Worm (Caenorhabditis elegans) whole organism, L1 larva: ENCODE measurements around the gene cutl-1.
A peak's percentile ranks its signal among the peaks of the same experiment; 100 is the strongest.

Source experiments
- C04F5.9 ChIP-seq: sonication (generic microtip); optimal IDR thresholded peaks from 2 replicates; lab custom pipeline; 2016; ENCODE audit warnings: missing genetic modification characterization, missing compliant biosample characterization
- F16B12.6 ChIP-seq: fragments of 150-350 bp; optimal IDR thresholded peaks from 2 replicates; lab custom pipeline; 2014; ENCODE audit warnings: missing biosample characterization, missing genetic modification characterization
- aha-1 ChIP-seq: fragments of 150-350 bp; optimal IDR thresholded peaks from 2 replicates; lab custom pipeline; 2014; ENCODE audit warnings: missing biosample characterization, missing genetic modification characterization
- alr-1 ChIP-seq: fragments of 200-800 bp; sonication (Bioruptor generic); optimal IDR thresholded peaks from 2 replicates; lab custom pipeline; 2018; ENCODE audit warnings: borderline replicate concordance, mild to moderate bottlenecking, missing genetic modification characterization, missing compliant biosample characterization
- aly-2 ChIP-seq: fragments of 150-350 bp; optimal IDR thresholded peaks from 2 replicates; lab custom pipeline; 2014; ENCODE audit warnings: missing biosample characterization, missing genetic modification characterization
- blmp-1 ChIP-seq: fragments of 150-350 bp; optimal IDR thresholded peaks from 2 replicates; lab custom pipeline; 2014; ENCODE audit warnings: missing biosample characterization, missing genetic modification characterization
- ceh-63 ChIP-seq: fragments of 200-800 bp; sonication (Bioruptor generic); optimal IDR thresholded peaks from 2 replicates; lab custom pipeline; 2018; ENCODE audit warnings: mild to moderate bottlenecking, missing genetic modification characterization, missing compliant biosample characterization
- ceh-8 ChIP-seq: fragments of 200-800 bp; sonication (Bioruptor generic); optimal IDR thresholded peaks from 2 replicates; lab custom pipeline; 2018; ENCODE audit warnings: mild to moderate bottlenecking, missing genetic modification characterization, moderate library complexity, missing compliant biosample characterization
- ceh-82 ChIP-seq, 3 experiments: fragments of 150-350 bp in 1 of 3; sonication (generic microtip) in 2 of 3; optimal IDR thresholded peaks; 2 replicates each; lab custom pipeline; 2014 to 2017; ENCODE audit warnings: missing biosample characterization in 3 of 3, missing genetic modification characterization in 3 of 3
- ceh-88 ChIP-seq: fragments of 200-800 bp; sonication (Bioruptor generic); IDR thresholded peaks from 2 replicates; pipeline ENCODE4 v1.3.6; 2022; ENCODE audit warnings: missing genetic modification characterization, missing compliant biosample characterization
- efl-1 ChIP-seq, 4 experiments: fragments of 150-350 bp; optimal IDR thresholded peaks in 3 of 4; peaks in 1 of 4; 1 replicate in 1 of 4; 2 replicates in 3 of 4; lab custom pipeline; 2014; ENCODE audit warnings: missing biosample characterization in 2 of 4, missing genetic modification characterization in 2 of 4, missing genetic modification reagents in 2 of 4
- efl-3 ChIP-seq: fragments of 200-800 bp; sonication (Bioruptor generic); optimal IDR thresholded peaks from 2 replicates; lab custom pipeline; 2018; ENCODE audit warnings: mild to moderate bottlenecking, missing genetic modification characterization, missing compliant biosample characterization
- egl-27 ChIP-seq, 2 experiments: fragments of 150-350 bp in 1 of 2; sonication (generic microtip); optimal IDR thresholded peaks; 3 replicates each; lab custom pipeline; 2017 to 2018; ENCODE audit warnings: missing biosample characterization in 2 of 2, missing genetic modification characterization in 2 of 2, missing genetic modification reagents in 2 of 2
- elt-3 ChIP-seq, 6 experiments: fragments of 150-350 bp in 1 of 6; sonication (generic microtip); optimal IDR thresholded peaks; 2 replicates each; lab custom pipeline; 2017 to 2018; ENCODE audit warnings: missing biosample characterization in 6 of 6, missing genetic modification characterization in 6 of 6, inconsistent platforms in 1 of 6
- ets-5 ChIP-seq: fragments of 200-800 bp; sonication (Bioruptor generic); IDR thresholded peaks from 2 replicates; pipeline ENCODE4 v1.3.6; 2022; ENCODE audit warnings: missing genetic modification characterization, missing compliant biosample characterization
- fkh-10 ChIP-seq: sonication (generic microtip); optimal IDR thresholded peaks from 2 replicates; lab custom pipeline; 2017; ENCODE audit warnings: missing biosample characterization, missing genetic modification reagents, missing genetic modification characterization
- fos-1 ChIP-seq: fragments of 150-350 bp; optimal IDR thresholded peaks from 2 replicates; lab custom pipeline; 2014; ENCODE audit warnings: missing biosample characterization, missing genetic modification characterization
- grh-1 ChIP-seq: fragments of 200-800 bp; sonication (Bioruptor generic); IDR thresholded peaks from 2 replicates; pipeline ENCODE4 v1.3.6; 2022; ENCODE audit warnings: missing genetic modification reagents, missing genetic modification characterization, missing compliant biosample characterization
- hpl-2 ChIP-seq: fragments of 150-350 bp; optimal IDR thresholded peaks from 2 replicates; lab custom pipeline; 2014; ENCODE audit warnings: missing biosample characterization, missing genetic modification reagents, missing genetic modification characterization
- jun-1 ChIP-seq: fragments of 150-350 bp; optimal IDR thresholded peaks from 2 replicates; lab custom pipeline; 2014; ENCODE audit warnings: missing biosample characterization, missing genetic modification reagents, missing genetic modification characterization
- lin-13 ChIP-seq: fragments of 150-350 bp; optimal IDR thresholded peaks from 2 replicates; lab custom pipeline; 2014; ENCODE audit warnings: missing biosample characterization, missing genetic modification reagents, missing genetic modification characterization
- lin-14 ChIP-seq: fragments of 200-800 bp; sonication (Bioruptor generic); optimal IDR thresholded peaks from 2 replicates; lab custom pipeline; 2018; ENCODE audit warnings: mild to moderate bottlenecking, missing genetic modification characterization, moderate library complexity, missing compliant biosample characterization
- lin-35 ChIP-seq, 2 experiments: fragments of 150-350 bp; optimal IDR thresholded peaks; 2 replicates each; lab custom pipeline; 2014; ENCODE audit warnings: missing biosample characterization in 2 of 2, missing genetic modification characterization in 2 of 2, missing genetic modification reagents in 2 of 2
- lsy-2 ChIP-seq, 2 experiments: fragments of 150-350 bp; optimal IDR thresholded peaks; 2 replicates each; lab custom pipeline; 2014; ENCODE audit warnings: missing biosample characterization in 2 of 2, missing genetic modification characterization in 2 of 2
- mef-2 ChIP-seq: fragments of 150-350 bp; optimal IDR thresholded peaks from 2 replicates; lab custom pipeline; 2014; ENCODE audit warnings: missing biosample characterization, missing genetic modification characterization
- mep-1 ChIP-seq: fragments of 150-350 bp; optimal IDR thresholded peaks from 2 replicates; lab custom pipeline; 2014; ENCODE audit warnings: missing biosample characterization, missing genetic modification characterization
- nhr-11 ChIP-seq: fragments of 150-350 bp; optimal IDR thresholded peaks from 2 replicates; lab custom pipeline; 2014; ENCODE audit warnings: missing biosample characterization, missing genetic modification characterization
- nhr-12 ChIP-seq: sonication (generic microtip); optimal IDR thresholded peaks from 2 replicates; lab custom pipeline; 2017; ENCODE audit warnings: missing biosample characterization, missing genetic modification characterization
- nhr-20 ChIP-seq: sonication (generic microtip); optimal IDR thresholded peaks from 2 replicates; lab custom pipeline; 2016; ENCODE audit warnings: mild to moderate bottlenecking, missing genetic modification characterization, missing compliant biosample characterization
- nhr-237 ChIP-seq: fragments of 150-350 bp; optimal IDR thresholded peaks from 2 replicates; lab custom pipeline; 2014; ENCODE audit warnings: missing biosample characterization, missing genetic modification characterization
- nhr-28 ChIP-seq: fragments of 150-350 bp; optimal IDR thresholded peaks from 2 replicates; lab custom pipeline; 2014; ENCODE audit warnings: missing biosample characterization, missing genetic modification characterization
- nhr-71 ChIP-seq: sonication (generic microtip); optimal IDR thresholded peaks from 2 replicates; lab custom pipeline; 2016; ENCODE audit warnings: mild to moderate bottlenecking, missing genetic modification characterization, moderate library complexity, missing compliant biosample characterization
- nhr-76 ChIP-seq: sonication (generic microtip); optimal IDR thresholded peaks from 2 replicates; lab custom pipeline; 2017; ENCODE audit warnings: missing biosample characterization, missing genetic modification characterization
- nhr-77 ChIP-seq: fragments of 150-350 bp; optimal IDR thresholded peaks from 2 replicates; lab custom pipeline; 2014; ENCODE audit warnings: missing biosample characterization, missing genetic modification characterization
- nhr-85 ChIP-seq: sonication (generic microtip); peaks from one replicate; lab custom pipeline; 2016; ENCODE audit warnings: missing genetic modification characterization, inconsistent platforms, missing compliant biosample characterization
- nhr-90 ChIP-seq: sonication (generic microtip); optimal IDR thresholded peaks from 2 replicates; lab custom pipeline; 2016; ENCODE audit warnings: mild to moderate bottlenecking, missing genetic modification characterization, missing compliant biosample characterization; ENCODE audit not compliant: poor library complexity
- pag-3 ChIP-seq: sonication (generic microtip); optimal IDR thresholded peaks from 2 replicates; lab custom pipeline; 2017; ENCODE audit warnings: missing genetic modification characterization, mild to moderate bottlenecking, missing compliant biosample characterization, antibody characterized with exemption, borderline replicate concordance; ENCODE audit not compliant: insufficient read depth
- pax-3 ChIP-seq: fragments of 200-800 bp; sonication (Bioruptor generic); optimal IDR thresholded peaks from 2 replicates; lab custom pipeline; 2018; ENCODE audit warnings: mild to moderate bottlenecking, missing genetic modification characterization, moderate library complexity, missing compliant biosample characterization
- pqm-1 ChIP-seq: sonication (generic microtip); optimal IDR thresholded peaks from 3 replicates; lab custom pipeline; 2017; ENCODE audit warnings: missing biosample characterization, missing genetic modification characterization
- rnt-1 ChIP-seq: sonication (generic microtip); optimal IDR thresholded peaks from 2 replicates; lab custom pipeline; 2016; ENCODE audit warnings: mild to moderate bottlenecking, missing genetic modification characterization, moderate library complexity, missing compliant biosample characterization
- skn-1 ChIP-seq: fragments of 150-350 bp; optimal IDR thresholded peaks from 2 replicates; lab custom pipeline; 2014; ENCODE audit warnings: missing biosample characterization, missing genetic modification characterization
- snpc-4 ChIP-seq: fragments of 150-350 bp; optimal IDR thresholded peaks from 2 replicates; lab custom pipeline; 2014; ENCODE audit warnings: missing biosample characterization, missing genetic modification characterization
- snu-23 ChIP-seq: sonication (generic microtip); optimal IDR thresholded peaks from 2 replicates; lab custom pipeline; 2016; ENCODE audit warnings: missing genetic modification characterization, missing compliant biosample characterization
- sox-4 ChIP-seq: sonication (generic microtip); optimal IDR thresholded peaks from 2 replicates; lab custom pipeline; 2016; ENCODE audit warnings: missing genetic modification characterization, missing compliant biosample characterization
- sup-37 ChIP-seq: fragments of 200-800 bp; sonication (Bioruptor generic); optimal IDR thresholded peaks from 2 replicates; lab custom pipeline; 2018; ENCODE audit warnings: mild to moderate bottlenecking, missing genetic modification characterization, missing compliant biosample characterization
- tlp-1 ChIP-seq: fragments of 150-350 bp; optimal IDR thresholded peaks from 2 replicates; lab custom pipeline; 2014; ENCODE audit warnings: missing biosample characterization, missing genetic modification characterization
- unc-30 ChIP-seq: sonication (generic microtip); optimal IDR thresholded peaks from 2 replicates; lab custom pipeline; 2017; ENCODE audit warnings: missing biosample characterization, missing genetic modification characterization
- unc-86 ChIP-seq: sonication (generic microtip); optimal IDR thresholded peaks from 2 replicates; lab custom pipeline; 2016; ENCODE audit warnings: missing genetic modification characterization, missing compliant biosample characterization
- xbp-1 ChIP-seq: sonication (generic microtip); optimal IDR thresholded peaks from 2 replicates; lab custom pipeline; 2016; ENCODE audit warnings: missing genetic modification characterization, missing compliant biosample characterization
- ztf-4 ChIP-seq: fragments of 150-350 bp; optimal IDR thresholded peaks from 2 replicates; lab custom pipeline; 2014; ENCODE audit warnings: missing biosample characterization, missing genetic modification characterization

cutl-1 gene

ce11 chrV:13391378-13392258 lies 14.3 kb downstream of the cutl-1 start, which contains the start of gene somi-1 (continued):
- no peak for TF ChIP-seq mef-2 (tag; lab: Kevin White, UChicago)
- no peak for TF ChIP-seq fos-1
- TF ChIP-seq snpc-4 (tag; lab: Kevin White, UChicago), result no peak
- no peak for TF ChIP-seq F16B12.6 (tag; lab: Kevin White, UChicago)
- no peak for TF ChIP-seq efl-3 (GFP tag; lab: Kevin White, UChicago)
- TF ChIP-seq pax-3 (tag; lab: Kevin White, UChicago), result no peak
- no peak for TF ChIP-seq sox-4 (tag; lab: Kevin White, UChicago)
- TF ChIP-seq egl-27 (tag; optimal IDR thresholded peaks at IDR 0.05; lab: Kevin White, UChicago), result no peak
- TF ChIP-seq nhr-71, result peak; percentile 38
- peak; percentile 42; the same call in 1 of the 2 replicates for TF ChIP-seq grh-1
- no peak for TF ChIP-seq lin-13 (GFP tag; lab: Kevin White, UChicago)
- TF ChIP-seq pag-3 (tag; lab: Kevin White, UChicago), result no peak
- peak in 1 of 2 experiments; percentile 1 for TF ChIP-seq lin-35 (GFP tag; optimal IDR thresholded peaks at IDR 0.05; lab: Kevin White, UChicago)
- no peak for TF ChIP-seq nhr-237 (tag; lab: Kevin White, UChicago)
- TF ChIP-seq nhr-85 (tag; lab: Kevin White, UChicago), result peak; percentile 84
- TF ChIP-seq ceh-63 (GFP tag; lab: Kevin White, UChicago), result no peak
- TF ChIP-seq nhr-12 (tag; lab: Kevin White, UChicago), result no peak
- TF ChIP-seq alr-1, result no peak
- TF ChIP-seq snu-23, result peak; percentile 11
- TF ChIP-seq blmp-1 (tag; lab: Kevin White, UChicago), result peak; percentile 94
- TF ChIP-seq skn-1 (tag; lab: Kevin White, UChicago), result no peak
- TF ChIP-seq elt-3 (tag; optimal IDR thresholded peaks at IDR 0.05; lab: Kevin White, UChicago), result peak in 1 of 6 experiments; percentile 28
- TF ChIP-seq hpl-2 (GFP tag; lab: Kevin White, UChicago), result no peak
- TF ChIP-seq nhr-77, result no peak
- no peak for TF ChIP-seq ets-5 (GFP tag; lab: Robert Waterston, UW)
- TF ChIP-seq aly-2 (tag; lab: Kevin White, UChicago), result no peak
- TF ChIP-seq efl-1 (optimal IDR thresholded peaks at IDR 0.05; lab: Kevin White, UChicago), result no peak
- peak in 1 of 2 experiments; percentile 71 for TF ChIP-seq efl-1 (GFP tag; optimal IDR thresholded peaks at IDR 0.05 in 1 of 2; lab: Kevin White, UChicago)
- TF ChIP-seq ceh-8 (GFP tag; lab: Kevin White, UChicago), result no peak
- TF ChIP-seq nhr-11 (tag; lab: Kevin White, UChicago), result no peak
- no peak for TF ChIP-seq nhr-28 (tag; lab: Kevin White, UChicago)
- TF ChIP-seq rnt-1 (tag; lab: Kevin White, UChicago), result peak; percentile 1
- TF ChIP-seq nhr-76 (tag; lab: Kevin White, UChicago), result no peak
- no peak for TF ChIP-seq unc-86
- peak; percentile 45 for TF ChIP-seq nhr-20 (tag; lab: Kevin White, UChicago)
- TF ChIP-seq mep-1 (tag; lab: Kevin White, UChicago), result peak; percentile 40
- TF ChIP-seq fkh-10 (GFP tag; lab: Kevin White, UChicago), result peak; percentile 92
- TF ChIP-seq ztf-4 (tag; lab: Kevin White, UChicago), result no peak
- TF ChIP-seq unc-30, result no peak
- TF ChIP-seq sup-37 (GFP tag; lab: Kevin White, UChicago), result no peak
- TF ChIP-seq ceh-88 (GFP tag; lab: Robert Waterston, UW), result no peak; the same call in 1 of the 2 replicates
- TF ChIP-seq, all 84 proteins: peak for 16

- TF ChIP-seq nhr-71 (no peak), aha-1 (tag; lab: Kevin White, UChicago) (no peak), snu-23 (peak; percentile 20), ceh-82 (tag; optimal IDR thresholded peaks at IDR 0.05; lab: Kevin White, UChicago) (no peak), xbp-1 (tag; lab: Kevin White, UChicago) (no peak), jun-1 (no peak), ceh-63 (GFP tag; lab: Kevin White, UChicago) (no peak), C04F5.9 (tag; lab: Kevin White, UChicago) (no peak), nhr-85 (tag; lab: Kevin White, UChicago) (peak; percentile 94), lin-14 (GFP tag; lab: Kevin White, UChicago) (no peak), egl-27 (tag; optimal IDR thresholded peaks at IDR 0.05; lab: Kevin White, UChicago) (peak in 1 of 2 experiments; percentile 16), nhr-20 (tag; lab: Kevin White, UChicago) (peak; percentile 63), nhr-90 (tag; lab: Kevin White, UChicago) (peak; percentile 10), unc-30 (no peak), alr-1 (no peak), lsy-2 (tag; optimal IDR thresholded peaks at IDR 0.05; lab: Kevin White, UChicago) (peak; percentile 0 to 71), rnt-1 (tag; lab: Kevin White, UChicago) (peak; percentile 30), tlp-1 (tag; lab: Kevin White, UChicago) (no peak), pqm-1 (tag; lab: Kevin White, UChicago) (no peak)
Observed at ce11 chrV:13390936-13391335, 15.0 kb downstream of the cutl-1 start.
